Worm (Caenorhabditis elegans): Measurements from ENCODE around the gene H25K10.2.

DNA sequence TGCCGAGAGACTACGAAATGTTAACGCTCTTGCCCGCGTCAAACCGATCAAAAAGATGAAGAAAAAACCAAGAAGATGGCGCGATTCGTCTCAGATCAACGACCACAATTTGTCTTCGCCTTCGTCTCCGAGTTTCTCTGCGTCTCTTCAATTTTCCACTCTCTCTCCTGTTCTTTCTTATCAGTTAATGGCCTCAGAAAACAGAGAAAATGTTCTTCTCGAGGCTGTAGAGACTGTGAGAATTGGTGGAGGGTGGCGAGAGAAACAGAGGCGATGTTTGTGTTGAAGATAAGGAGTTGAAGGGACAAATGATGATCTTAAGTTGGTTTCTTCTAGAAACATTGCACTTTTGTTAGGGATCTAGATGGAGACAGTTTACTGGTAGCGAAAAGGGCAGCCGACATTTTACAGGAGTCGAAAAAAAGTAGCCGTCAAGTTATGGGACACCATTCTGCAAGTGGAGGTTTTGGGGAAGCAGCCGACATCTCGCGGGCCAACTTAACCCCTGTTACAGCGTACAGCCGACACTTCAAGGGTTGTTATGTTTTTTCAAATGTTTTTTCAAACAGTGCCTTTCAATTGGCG lies 29.8 kb downstream of the H25K10.2 start:
- TF ChIP-seq W03F9.2 (tag; optimal IDR thresholded peaks at IDR 0.05) = no peak
- no peak for TF ChIP-seq dao-5 (tag; optimal IDR thresholded peaks at IDR 0.05)

Measured in whole organism, L4/young adult.